Worm (Caenorhabditis elegans): Measurements from ENCODE around the gene cbs-1.

- TF ChIP-seq ama-1 (optimal IDR thresholded peaks at IDR 0.05) (no peak), zag-1 (tag; optimal IDR thresholded peaks at IDR 0.05) (no peak), nhr-237 (tag; optimal IDR thresholded peaks at IDR 0.05) (no peak), lin-39 (tag; optimal IDR thresholded peaks at IDR 0.05) (no peak), egl-27 (tag; optimal IDR thresholded peaks at IDR 0.05) (no peak), ztf-11 (tag; optimal IDR thresholded peaks at IDR 0.05) (no peak), elt-3 (tag; optimal IDR thresholded peaks at IDR 0.05) (no peak)
Measured at ce11 chrX:10017975-10018654, 36.0 kb upstream of the cbs-1 start, which contains the start of gene F19C6.4.
